Worm (Caenorhabditis elegans) whole organism, early embryonic: ENCODE data around the gene flp-13.

ENCODE experiments used
- B0310.2 ChIP-seq: sonication (generic microtip); optimal IDR thresholded peaks from 2 replicates; lab custom pipeline; 2016; ENCODE audit warnings: mild to moderate bottlenecking, missing genetic modification characterization, missing compliant biosample characterization
- F13C5.2 ChIP-seq: sonication (generic microtip); optimal IDR thresholded peaks from 2 replicates; lab custom pipeline; 2017; ENCODE audit warnings: mild to moderate bottlenecking, missing genetic modification characterization, inconsistent platforms, missing compliant biosample characterization
- aly-1 ChIP-seq: sonication (generic microtip); optimal IDR thresholded peaks from 2 replicates; lab custom pipeline; 2016; ENCODE audit warnings: missing genetic modification characterization, missing compliant biosample characterization
- ama-1 ChIP-seq: fragments of 150-350 bp; optimal IDR thresholded peaks from 2 replicates; lab custom pipeline; 2014
- ceh-13 ChIP-seq: fragments of 200-800 bp; sonication (Bioruptor generic); optimal IDR thresholded peaks from 2 replicates; lab custom pipeline; 2018; ENCODE audit warnings: mild to moderate bottlenecking, missing genetic modification characterization, missing compliant biosample characterization
- ets-7 ChIP-seq: sonication (generic microtip); optimal IDR thresholded peaks from 2 replicates; lab custom pipeline; 2016; ENCODE audit warnings: missing genotype, missing genetic modification characterization, missing compliant biosample characterization
- flt-1 ChIP-seq: fragments of 200-800 bp; sonication (Bioruptor generic); IDR thresholded peaks from 2 replicates; pipeline ENCODE4 v1.3.6; 2022; ENCODE audit warnings: missing genetic modification characterization, missing compliant biosample characterization
- hmbx-1 ChIP-seq: sonication (generic microtip); optimal IDR thresholded peaks from 2 replicates; lab custom pipeline; 2016; ENCODE audit warnings: mild to moderate bottlenecking, missing genetic modification characterization, missing compliant biosample characterization
- hmg-4 ChIP-seq: fragments of 200-800 bp; sonication (Bioruptor generic); optimal IDR thresholded peaks from 2 replicates; lab custom pipeline; 2018; ENCODE audit warnings: mild to moderate bottlenecking, missing genetic modification characterization, missing compliant biosample characterization
- scrt-1 ChIP-seq: fragments of 200-800 bp; sonication (Bioruptor generic); IDR thresholded peaks from 2 replicates; pipeline ENCODE4 v1.3.6; 2022; ENCODE audit warnings: missing genetic modification characterization, missing compliant biosample characterization
- sea-1 ChIP-seq: fragments of 200-800 bp; sonication (Bioruptor generic); conservative IDR thresholded peaks from 2 replicates; pipeline ENCODE4 v1.3.6; 2022; ENCODE audit warnings: missing genetic modification characterization, missing compliant biosample characterization
- tbx-11 ChIP-seq: fragments of 200-800 bp; sonication (Bioruptor generic); IDR thresholded peaks from 2 replicates; pipeline ENCODE4 v1.3.6; 2022; ENCODE audit warnings: missing genetic modification characterization, missing compliant biosample characterization
- tbx-37 ChIP-seq: fragments of 200-800 bp; sonication (Bioruptor generic); conservative IDR thresholded peaks from 2 replicates; pipeline ENCODE4 v1.3.6; 2022; ENCODE audit warnings: missing genetic modification reagents, missing genetic modification characterization, missing compliant biosample characterization
- tra-4 ChIP-seq: sonication (generic microtip); optimal IDR thresholded peaks from 2 replicates; lab custom pipeline; 2017; ENCODE audit warnings: missing genetic modification characterization, missing compliant biosample characterization

DNA sequence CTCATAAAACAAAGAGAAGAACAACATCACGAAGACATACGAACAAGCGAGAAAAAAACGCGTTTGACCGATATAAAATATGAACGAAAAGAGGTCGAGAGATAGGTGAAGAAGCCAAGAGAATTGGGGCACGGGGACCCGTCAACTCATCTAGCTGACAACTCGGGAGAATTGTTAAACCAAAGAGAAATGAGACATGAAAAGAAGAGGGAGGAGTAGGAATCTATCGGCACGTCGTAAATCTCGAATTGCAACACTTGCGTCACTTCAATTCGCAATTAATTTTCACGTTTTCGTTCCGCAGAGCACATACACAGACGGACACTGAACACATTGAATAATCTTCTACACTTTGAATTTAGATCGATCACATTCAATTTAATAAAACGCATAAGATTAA lies 25.3 kb upstream of the flp-13 start:
- TF ChIP-seq ama-1 (lab: Kevin White, UChicago) = no peak
- no peak for TF ChIP-seq tbx-11 (GFP tag; lab: Robert Waterston, UW)
- no peak for TF ChIP-seq aly-1 (tag; lab: Kevin White, UChicago)
- TF ChIP-seq ceh-13 = no peak
- no peak for TF ChIP-seq tbx-37 (GFP tag; lab: Robert Waterston, UW)
- no peak for TF ChIP-seq flt-1
- no peak for TF ChIP-seq sea-1
- no peak for TF ChIP-seq hmg-4 (GFP tag; lab: Kevin White, UChicago)
- TF ChIP-seq ets-7 (tag; lab: Kevin White, UChicago) = no peak
- TF ChIP-seq F13C5.2 (tag; lab: Kevin White, UChicago) = no peak
- no peak for TF ChIP-seq scrt-1 (GFP tag; lab: Robert Waterston, UW)
- TF ChIP-seq B0310.2 (tag; lab: Kevin White, UChicago) = no peak
- no peak for TF ChIP-seq tra-4 (tag; lab: Kevin White, UChicago)
- no peak for TF ChIP-seq hmbx-1 (tag; lab: Kevin White, UChicago)
